Worm (Caenorhabditis elegans) whole organism, L3 larva: Measurements from ENCODE around the gene T11G6.4.

Source experiments
- elt-2 ChIP-seq: sonication (generic microtip); optimal IDR thresholded peaks from 2 replicates; lab custom pipeline; 2016; ENCODE audit warnings: missing genetic modification reagents, mild to moderate bottlenecking, missing genetic modification characterization, missing compliant biosample characterization
- nhr-28 ChIP-seq: fragments of 150-350 bp; optimal IDR thresholded peaks from 2 replicates; lab custom pipeline; 2014; ENCODE audit warnings: missing biosample characterization, missing genetic modification characterization
- pqm-1 ChIP-seq: fragments of 150-350 bp; optimal IDR thresholded peaks from 2 replicates; lab custom pipeline; 2017; ENCODE audit warnings: missing biosample characterization, missing genetic modification characterization, inconsistent platforms
- skn-1 ChIP-seq: fragments of 150-350 bp; optimal IDR thresholded peaks from 2 replicates; lab custom pipeline; 2014; ENCODE audit warnings: missing biosample characterization, missing genetic modification characterization
- unc-62 ChIP-seq: fragments of 150-350 bp; sonication (generic microtip); optimal IDR thresholded peaks from 4 replicates; lab custom pipeline; 2014; ENCODE audit warnings: missing biosample characterization, missing genetic modification reagents, missing genetic modification characterization

ce11 chrIV:10876844-10877243, 25.1 kb upstream of the T11G6.4 start, which contains the start of gene fipr-14:
- TF ChIP-seq pqm-1 (tag; lab: Kevin White, UChicago): no peak
- no peak for TF ChIP-seq elt-2 (tag; lab: Kevin White, UChicago)
- no peak for TF ChIP-seq nhr-28
- TF ChIP-seq unc-62: no peak
- TF ChIP-seq skn-1 (tag; lab: Kevin White, UChicago): no peak
